Worm (Caenorhabditis elegans): ENCODE results near the gene F35H8.1.

- no peak for TF ChIP-seq ceh-36 (tag; optimal IDR thresholded peaks at IDR 0.05)
- no peak for TF ChIP-seq flt-1 (GFP tag; IDR thresholded peaks at IDR 0.05)
- TF ChIP-seq sea-1 (GFP tag; conservative IDR thresholded peaks at IDR 0.05) = no peak
- TF ChIP-seq ceh-13 (GFP tag; optimal IDR thresholded peaks at IDR 0.05) = no peak
- TF ChIP-seq ama-1 (optimal IDR thresholded peaks at IDR 0.05) = no peak
- TF ChIP-seq hmg-4 (GFP tag; optimal IDR thresholded peaks at IDR 0.05) = no peak
- no peak for TF ChIP-seq hnd-1 (tag; optimal IDR thresholded peaks at IDR 0.05)
- TF ChIP-seq scrt-1 (GFP tag; IDR thresholded peaks at IDR 0.05) = no peak
- TF ChIP-seq tra-4 (tag; optimal IDR thresholded peaks at IDR 0.05) = no peak
- no peak for TF ChIP-seq ets-7 (tag; optimal IDR thresholded peaks at IDR 0.05)
- TF ChIP-seq aly-1 (tag; optimal IDR thresholded peaks at IDR 0.05) = no peak
- TF ChIP-seq tbx-11 (GFP tag; IDR thresholded peaks at IDR 0.05) = no peak
- no peak for TF ChIP-seq B0310.2 (tag; optimal IDR thresholded peaks at IDR 0.05)
These were observed 48.6 kb upstream of the F35H8.1 start for ce11 chrII:9601679-9602078.

Data from whole organism, early embryonic.